Worm (Caenorhabditis elegans) whole organism, L3 larva: ENCODE measurements around the gene gna-1.

Source experiments
- ZK546.5 ChIP-seq: sonication (generic microtip); optimal IDR thresholded peaks from 2 replicates; lab custom pipeline; 2017; ENCODE audit warnings: missing biosample characterization, missing genetic modification characterization
- ama-1 ChIP-seq: fragments of 150-350 bp; optimal IDR thresholded peaks from 2 replicates; lab custom pipeline; 2018
- egl-27 ChIP-seq: sonication (generic microtip); optimal IDR thresholded peaks from 4 replicates; lab custom pipeline; 2017; ENCODE audit warnings: missing biosample characterization, missing genetic modification reagents, missing genetic modification characterization
- nfya-1 ChIP-seq: sonication (generic microtip); optimal IDR thresholded peaks from 2 replicates; lab custom pipeline; 2017; ENCODE audit warnings: missing genetic modification characterization, mild to moderate bottlenecking, missing compliant biosample characterization, antibody characterized with exemption, moderate library complexity; ENCODE audit not compliant: insufficient read depth
- pha-4 ChIP-seq: fragments of 150-350 bp; optimal IDR thresholded peaks from 2 replicates; lab custom pipeline; 2014; ENCODE audit warnings: missing biosample characterization, missing genetic modification reagents, missing genetic modification characterization
- sea-2 ChIP-seq: fragments of 150-350 bp; sonication (generic microtip); optimal IDR thresholded peaks from 4 replicates; lab custom pipeline; 2014; ENCODE audit warnings: missing biosample characterization, missing genetic modification reagents, missing genetic modification characterization
- unc-62 ChIP-seq: fragments of 150-350 bp; sonication (generic microtip); optimal IDR thresholded peaks from 4 replicates; lab custom pipeline; 2014; ENCODE audit warnings: missing biosample characterization, missing genetic modification reagents, missing genetic modification characterization

DNA sequence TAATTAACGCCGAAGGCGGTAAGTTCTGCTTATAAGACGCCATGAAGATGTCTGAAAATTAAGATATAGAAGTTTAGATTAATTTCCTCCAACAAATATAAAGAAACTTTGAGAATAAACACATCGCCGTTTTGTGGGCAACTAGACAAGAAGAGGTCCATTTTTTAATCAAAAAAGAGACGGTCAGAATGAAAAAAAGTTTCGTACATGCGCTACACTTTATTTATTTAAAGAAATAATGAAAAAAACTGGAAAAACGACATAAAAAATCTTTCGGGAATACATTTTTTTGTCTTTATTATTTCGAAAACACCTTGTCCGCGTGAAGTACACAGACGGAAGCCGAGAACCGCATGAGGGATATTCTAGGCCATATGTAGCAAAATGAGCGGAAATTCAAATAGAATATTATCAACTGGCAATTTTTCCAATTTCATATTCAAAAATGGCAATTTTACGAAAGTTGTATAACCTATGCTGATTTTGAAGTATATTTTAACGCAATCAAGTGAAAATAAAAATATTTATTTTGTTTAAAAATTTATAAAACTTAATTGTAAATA is 35.9 kb upstream of the gna-1 start, which contains the start of gene sluh-7:
- TF ChIP-seq ZK546.5 (tag; lab: Kevin White, UChicago) (no peak), unc-62 (GFP tag; lab: Kevin White, UChicago) (no peak), sea-2 (GFP tag; lab: Kevin White, UChicago) (no peak), egl-27 (tag; lab: Kevin White, UChicago) (no peak), ama-1 (lab: Kevin White, UChicago) (no peak), pha-4 (tag; lab: Kevin White, UChicago) (peak; percentile 92), nfya-1 (tag; lab: Kevin White, UChicago) (peak; percentile 80)
